Fruit fly (Drosophila melanogaster) ovary, adult (tissue): ENCODE results near the gene CG42692.

Experiments
- CG17801 ChIP-seq: fragments of 200-800 bp; optimal IDR thresholded peaks from 2 replicates; lab custom pipeline; 2019; ENCODE audit warnings: missing biosample characterization, mild to moderate bottlenecking, missing genetic modification characterization, moderate library complexity; ENCODE audit not compliant: partially characterized antibody

Gene CG42692

dm6 chr2L:14007801-14008200 lies at the start of gene CG42692:
TSS of gene CG42692 (plus strand) at chr2L:14008101.
- no peak for TF ChIP-seq CG17801 (GFP tag; lab: Kevin White, UChicago)

dm6 chr2L:13960399-13960798 lies 47.5 kb upstream of the CG42692 start:
- TF ChIP-seq CG17801 (GFP tag; lab: Kevin White, UChicago), result no peak

DNA sequence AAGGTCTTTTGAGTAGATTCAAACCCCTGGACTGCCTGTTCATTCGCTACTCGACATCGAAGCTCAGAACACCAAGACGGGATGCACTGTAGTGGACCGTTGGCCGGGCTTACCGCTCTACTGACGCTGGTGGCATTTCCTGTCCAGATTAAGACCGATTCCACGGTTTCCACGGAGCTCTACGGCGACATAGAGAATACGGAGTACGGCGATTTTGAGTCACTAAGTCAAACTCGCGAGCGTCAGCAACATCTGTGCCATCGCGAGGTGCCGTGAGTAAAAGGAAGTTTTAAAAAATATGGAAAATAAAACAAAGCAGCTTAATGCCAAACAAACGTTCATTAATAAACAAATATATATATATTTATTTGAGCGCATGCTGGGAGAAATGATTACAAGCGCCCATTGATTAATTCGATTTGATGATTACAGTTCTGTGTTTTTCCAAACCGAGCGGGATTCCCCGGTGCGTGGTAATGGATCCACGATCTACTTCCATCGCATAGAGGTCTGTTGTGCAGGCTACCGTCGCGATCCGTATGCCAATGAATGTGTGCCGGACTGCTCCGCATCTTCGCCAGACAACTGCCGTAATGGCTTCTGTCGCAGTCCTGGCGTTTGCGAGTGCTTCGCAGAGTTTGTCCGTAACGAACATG lies 44.3 kb upstream of the CG42692 start, which contains the start of gene NimB1:
Gene NimB1 (plus strand): TSS at position 41 of the 656 bp plus-strand sequence.
- no peak for TF ChIP-seq CG17801 (GFP tag; lab: Kevin White, UChicago)

DNA sequence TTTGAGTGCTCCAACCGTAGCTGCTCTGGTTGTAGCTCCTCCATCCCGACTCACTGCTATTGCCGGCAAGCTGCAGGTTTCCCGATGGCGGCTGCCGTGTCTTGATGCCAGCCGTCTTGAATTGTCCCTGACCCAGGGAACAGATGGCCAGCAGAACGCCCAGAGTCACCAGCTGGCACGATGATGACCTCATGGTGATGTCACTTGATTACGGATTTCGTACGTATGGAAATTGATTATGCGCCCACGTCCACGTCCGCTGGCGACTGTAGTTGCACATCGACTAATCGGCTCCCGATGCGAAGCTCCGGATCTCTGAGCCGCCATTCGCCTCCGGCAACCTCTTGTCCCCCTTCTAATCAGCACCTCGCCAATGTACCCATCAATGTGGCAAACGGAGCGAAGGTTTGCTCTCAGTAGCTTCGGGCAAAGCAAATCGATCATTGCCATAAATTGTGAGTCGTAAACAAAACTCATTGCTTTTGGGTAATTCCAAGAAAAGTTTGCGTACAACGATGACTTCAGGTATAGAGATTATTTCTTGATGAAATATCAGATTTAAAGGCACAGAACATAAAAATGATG lies 41.1 kb upstream of the CG42692 start, which contains the start of gene NimB2:
Gene NimB2 (minus strand): TSS at position 287 of the 585 bp plus-strand sequence.
- TF ChIP-seq CG17801 (GFP tag; lab: Kevin White, UChicago), result no peak

dm6 chr2L:13967846-13968350 lies 40.0 kb upstream of the CG42692 start, which contains the start of gene NimB3:
TSS of gene NimB3 (minus strand) at chr2L:13967985.
- no peak for TF ChIP-seq CG17801 (GFP tag; lab: Kevin White, UChicago)

DNA sequence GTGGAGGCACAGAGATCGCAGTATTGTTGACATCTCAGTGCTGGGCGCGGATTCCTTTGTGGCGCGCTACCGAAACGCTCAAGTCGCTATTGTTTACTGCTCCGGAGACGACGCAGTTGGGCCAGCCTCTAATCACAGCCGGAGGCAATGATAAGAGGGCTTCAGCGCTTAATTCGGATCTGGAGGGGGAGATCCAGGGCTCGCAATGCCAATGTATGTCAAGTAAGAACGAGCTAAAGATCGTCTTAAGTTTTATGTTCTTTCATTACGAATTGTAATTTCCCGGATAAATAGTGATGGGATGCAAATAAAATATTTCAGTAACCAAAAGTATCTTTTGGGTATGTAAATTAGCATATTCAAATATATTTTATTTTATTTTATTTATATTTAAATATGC lies 38.0 kb upstream of the CG42692 start, which contains the start of the genes NimB4 and NimB5:
Gene NimB4 (minus strand): TSS at position 101 of the 400 bp plus-strand sequence.
Gene NimB5 (plus strand): TSS at position 302 of the 400 bp plus-strand sequence.
- no peak for TF ChIP-seq CG17801 (GFP tag; lab: Kevin White, UChicago)

DNA sequence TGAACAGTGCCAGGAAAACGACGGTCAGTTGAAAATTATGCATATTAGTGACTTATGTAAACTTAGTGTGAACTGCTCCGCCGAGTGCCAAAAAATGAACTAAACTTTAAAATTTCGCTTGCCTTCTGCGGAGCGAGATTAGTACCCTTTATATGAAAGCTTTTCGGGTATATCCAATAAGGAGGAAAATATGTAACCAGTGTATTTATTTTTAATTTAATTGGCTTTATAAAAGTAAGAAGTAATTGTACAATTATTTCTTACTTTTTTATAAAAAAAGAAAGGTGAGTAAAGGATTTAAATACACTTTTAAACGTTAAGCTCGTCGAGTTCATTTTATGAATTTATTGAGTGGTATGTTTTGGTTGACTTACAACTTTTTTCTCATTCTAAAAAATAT lies 35.1 kb upstream of the CG42692 start, which contains the start of gene He:
Gene He (minus strand): TSS at position 101 of the 400 bp plus-strand sequence.
- no peak for TF ChIP-seq CG17801 (GFP tag; lab: Kevin White, UChicago)

- no peak for TF ChIP-seq CG17801 (GFP tag; lab: Kevin White, UChicago)
These were observed 31.2 kb upstream of the CG42692 start, which contains the start of gene NimC1 for dm6 chr2L:13976669-13977068. TSS of gene NimC1 (minus strand) at chr2L:13976769.

DNA sequence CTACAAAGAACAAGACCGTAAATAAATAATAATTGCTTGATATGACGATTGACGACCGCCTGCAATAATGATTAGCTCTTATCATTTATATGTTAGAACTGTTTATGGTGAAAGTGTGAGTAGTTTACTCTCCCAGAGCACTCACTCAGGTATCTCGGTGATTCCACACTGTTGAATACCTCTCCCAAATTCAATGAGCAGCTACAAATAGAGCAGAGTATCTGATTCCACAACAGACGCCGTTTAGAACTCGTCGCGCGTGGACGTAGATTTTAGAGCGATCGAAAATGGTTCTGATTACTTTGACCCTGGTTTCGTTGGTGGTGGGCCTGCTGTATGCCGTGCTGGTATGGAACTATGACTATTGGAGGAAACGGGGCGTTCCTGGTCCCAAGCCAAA lies 30.8 kb upstream of the CG42692 start, which contains the start of gene Cyp28a5:
Gene Cyp28a5 (plus strand): TSS at position 230 of the 400 bp plus-strand sequence.
- TF ChIP-seq CG17801 (GFP tag; lab: Kevin White, UChicago), result no peak

DNA sequence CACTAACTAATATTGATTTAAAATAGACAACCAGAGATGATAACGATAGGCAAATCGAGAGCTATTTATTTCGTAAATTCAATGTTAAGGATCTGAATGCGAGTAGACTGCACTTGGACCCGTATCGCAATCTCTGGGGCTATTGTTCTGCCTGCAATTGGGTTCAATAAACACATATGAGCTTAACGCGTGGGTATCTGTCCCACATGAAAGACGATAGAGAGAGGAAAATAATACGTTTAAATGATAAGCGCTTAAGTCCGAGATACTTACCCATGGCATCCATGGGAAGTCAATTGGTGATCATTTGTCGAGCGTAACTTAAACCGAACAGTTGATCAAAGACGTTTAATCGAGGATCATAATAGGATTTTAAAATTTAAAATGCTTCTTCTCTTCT lies 28.1 kb upstream of the CG42692 start, which contains the start of gene NimC2:
Gene NimC2 (plus strand): TSS at position 301 of the 400 bp plus-strand sequence.
- TF ChIP-seq CG17801 (GFP tag; lab: Kevin White, UChicago), result no peak

DNA sequence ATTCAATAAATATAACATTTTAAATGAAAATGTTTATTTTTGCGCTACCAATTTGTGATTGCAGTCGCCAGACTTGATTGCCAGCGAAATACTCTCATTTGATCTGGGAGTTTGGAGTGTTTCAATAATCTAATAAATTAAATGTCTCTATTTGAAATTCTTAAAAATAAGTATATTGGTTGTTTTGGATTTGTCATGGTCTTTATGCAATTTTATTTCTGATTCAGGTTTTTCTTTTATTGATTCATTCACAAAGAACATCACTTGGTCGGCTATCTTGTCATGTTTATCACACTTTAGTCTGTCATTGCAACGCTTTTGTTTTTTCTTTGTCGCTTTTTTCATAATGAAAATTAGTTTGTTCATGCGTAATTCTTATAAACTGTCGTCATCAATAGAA lies 8.9 kb upstream of the CG42692 start:
- TF ChIP-seq CG17801 (GFP tag; lab: Kevin White, UChicago), result no peak

DNA sequence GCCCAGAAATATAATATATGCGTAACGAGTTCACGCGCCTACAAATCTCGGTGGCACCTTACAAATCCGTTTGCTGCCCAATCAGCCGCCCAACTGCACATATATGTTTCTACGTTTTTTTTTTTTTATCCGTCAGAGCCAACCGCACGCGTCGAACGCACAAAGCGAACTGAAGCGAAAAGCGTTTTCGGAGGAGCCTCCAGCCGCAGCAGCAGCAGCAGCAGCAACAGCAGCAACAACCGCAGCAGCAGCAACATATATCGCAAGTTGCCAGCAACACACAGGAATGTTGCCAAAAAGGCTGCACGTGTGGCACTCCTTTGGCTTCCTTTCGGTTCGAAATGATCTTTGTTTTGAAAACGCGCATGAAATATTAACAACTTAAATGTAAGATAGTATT lies 6.8 kb upstream of the CG42692 start, which contains the start of gene rk:
Gene rk (minus strand): TSS at position 171 of the 400 bp plus-strand sequence.
- TF ChIP-seq CG17801 (GFP tag; lab: Kevin White, UChicago), result no peak

DNA sequence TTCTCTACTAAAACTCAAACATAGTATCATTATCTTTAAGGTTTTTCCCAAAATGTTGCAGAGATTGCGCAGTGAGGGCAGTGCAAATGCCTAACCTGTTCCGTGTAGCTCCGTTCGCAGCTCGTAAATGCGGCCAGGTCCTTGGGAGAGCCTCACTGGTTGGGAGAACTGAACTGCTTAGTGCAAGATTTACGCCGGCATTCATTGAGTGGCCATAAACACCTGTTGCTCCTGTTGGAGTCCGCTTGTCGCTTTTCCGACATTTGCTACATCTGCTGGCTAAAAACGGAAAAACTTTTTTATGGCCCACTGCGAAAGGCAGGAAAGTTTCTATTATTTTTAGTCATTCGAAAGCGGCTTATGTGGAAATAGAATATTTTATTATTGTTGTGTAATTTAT lies 6.0 kb upstream of the CG42692 start:
- TF ChIP-seq CG17801 (GFP tag; lab: Kevin White, UChicago), result no peak

- no peak for TF ChIP-seq CG17801 (GFP tag; lab: Kevin White, UChicago)
These were observed 2.5 kb downstream of the CG42692 start for dm6 chr2L:14010410-14010809.
